Worm (Caenorhabditis elegans) whole organism, L4/young adult: Measurements from ENCODE around the gene M60.6.

ENCODE experiments used
- dao-5 ChIP-seq: sonication (generic microtip); optimal IDR thresholded peaks from 2 replicates; lab custom pipeline; 2016; ENCODE audit warnings: missing genotype, missing genetic modification characterization, moderate library complexity, missing compliant biosample characterization
- him-1 ChIP-seq: sonication (generic microtip); optimal IDR thresholded peaks from 2 replicates; lab custom pipeline; 2016; ENCODE audit warnings: missing genotype, missing genetic modification reagents, missing genetic modification characterization, missing compliant biosample characterization

ce11 chrX:8236515-8236914, 15.7 kb downstream of the M60.6 start:
- TF ChIP-seq dao-5 (tag; lab: Kevin White, UChicago) (no peak), him-1 (tag; lab: Kevin White, UChicago) (no peak)
